Fruit fly (Drosophila melanogaster): Measurements from ENCODE around the gene CG15046.
A peak's percentile ranks its signal among the peaks of the same experiment; 100 is the strongest.

- TF ChIP-seq Sin3A (optimal IDR thresholded peaks at IDR 0.05) (no peak), psq (optimal IDR thresholded peaks at IDR 0.05) (peak; percentile 99), ttk (optimal IDR thresholded peaks at IDR 0.05) (no peak), Myc (optimal IDR thresholded peaks at IDR 0.05) (no peak), insv (optimal IDR thresholded peaks at IDR 0.05) (no peak)
These were observed 9.9 kb downstream of the CG15046 start, which contains the start of gene CG32547 for dm6 chrX:18479307-18480134.
